Worm (Caenorhabditis elegans) whole organism, midembryonic: ENCODE data around the gene str-23.
"Not testable (repeated sequence)": the region's sequence is repeated elsewhere in the genome, so short reads cannot be mapped to it uniquely, and the experiment has no call there.

Source experiments
- T22C8.4 ChIP-seq: fragments of 200-800 bp; sonication (Bioruptor generic); IDR thresholded peaks from 2 replicates; pipeline ENCODE4 v1.3.6; 2022; ENCODE audit warnings: missing genetic modification characterization, missing compliant biosample characterization
- cog-1 ChIP-seq: sonication (generic microtip); optimal IDR thresholded peaks from 2 replicates; lab custom pipeline; 2016; ENCODE audit warnings: missing genetic modification characterization, missing compliant biosample characterization
- flt-1 ChIP-seq: fragments of 200-800 bp; sonication (Bioruptor generic); IDR thresholded peaks from 2 replicates; pipeline ENCODE4 v1.3.6; 2022; ENCODE audit warnings: missing genetic modification characterization, missing compliant biosample characterization
- klf-2 ChIP-seq: fragments of 200-800 bp; sonication (Bioruptor generic); conservative IDR thresholded peaks from 2 replicates; pipeline ENCODE4 v1.3.6; 2022; ENCODE audit warnings: missing genetic modification reagents, missing genetic modification characterization, missing compliant biosample characterization
- med-1 ChIP-seq: sonication (generic microtip); optimal IDR thresholded peaks from 2 replicates; lab custom pipeline; 2017; ENCODE audit warnings: missing genetic modification characterization, mild to moderate bottlenecking, missing compliant biosample characterization, antibody characterized with exemption, missing genetic modification reagents; ENCODE audit not compliant: insufficient read depth
- ref-1 ChIP-seq: fragments of 200-800 bp; sonication (Bioruptor generic); conservative IDR thresholded peaks from 2 replicates; pipeline ENCODE4 v1.3.6; 2022; ENCODE audit warnings: missing genetic modification reagents, missing genetic modification characterization, missing compliant biosample characterization
- tab-1 ChIP-seq: fragments of 200-800 bp; sonication (Bioruptor generic); IDR thresholded peaks from 2 replicates; pipeline ENCODE4 v1.3.6; 2022; ENCODE audit warnings: missing genetic modification characterization, missing compliant biosample characterization
- ztf-23 ChIP-seq: fragments of 200-800 bp; sonication (Bioruptor generic); IDR thresholded peaks from 2 replicates; pipeline ENCODE4 v1.3.6; 2022; ENCODE audit warnings: missing genetic modification reagents, missing genetic modification characterization, missing compliant biosample characterization
- ztf-29 ChIP-seq: fragments of 200-800 bp; sonication (Bioruptor generic); IDR thresholded peaks from 2 replicates; pipeline ENCODE4 v1.3.6; 2022; ENCODE audit warnings: missing genetic modification reagents, missing genetic modification characterization, missing compliant biosample characterization

str-23 gene

DNA sequence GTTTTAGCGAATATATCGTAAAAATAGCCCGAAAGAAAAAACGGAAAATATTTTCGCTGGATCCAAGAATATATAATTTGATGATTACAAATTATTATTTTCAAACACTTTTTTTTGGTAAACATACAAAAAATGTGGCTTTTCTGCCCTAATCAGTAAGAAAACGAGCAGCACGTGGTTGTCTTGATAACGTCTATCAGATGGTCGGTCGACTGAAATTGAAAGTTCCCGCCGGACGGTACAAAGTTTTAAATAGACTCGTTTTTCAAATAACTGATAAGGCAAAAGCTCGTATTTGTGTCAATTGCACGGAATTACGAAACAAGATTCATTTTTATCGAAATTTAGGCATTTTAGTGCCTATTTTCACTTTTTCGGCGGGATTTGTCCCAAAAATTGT is 22.0 kb downstream of the str-23 start:
- no peak for TF ChIP-seq ztf-23 (GFP tag; lab: Robert Waterston, UW)
- TF ChIP-seq T22C8.4 (GFP tag; lab: Robert Waterston, UW) = no peak
- TF ChIP-seq med-1 = no peak
- no peak for TF ChIP-seq ztf-29 (GFP tag; lab: Robert Waterston, UW)
- no peak for TF ChIP-seq klf-2
- no peak for TF ChIP-seq cog-1 (tag; lab: Kevin White, UChicago)
- no peak for TF ChIP-seq tab-1 (GFP tag; lab: Robert Waterston, UW)
- TF ChIP-seq ref-1 (GFP tag; lab: Robert Waterston, UW) = no peak

DNA sequence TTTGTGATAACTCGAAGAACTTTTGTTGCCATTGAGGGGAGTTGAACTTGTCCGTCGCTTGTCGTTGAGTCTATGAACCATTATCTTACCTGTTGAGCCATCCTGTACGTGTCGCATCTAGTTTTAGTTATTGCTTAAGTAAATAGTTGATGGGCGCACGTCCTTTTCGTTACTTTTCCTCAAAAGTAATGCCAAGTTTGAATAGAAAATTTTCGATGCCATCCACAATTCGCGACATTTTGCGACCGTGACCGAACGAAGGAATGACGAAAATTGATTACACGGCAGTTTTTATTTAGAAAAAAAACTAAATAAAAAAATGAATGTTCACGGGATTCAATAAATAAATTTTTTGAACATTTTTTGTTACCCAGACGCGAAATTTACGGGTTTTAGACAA is 23.5 kb downstream of the str-23 start, which contains the start of gene F53E4.1:
F53E4.1 (minus strand) TSS at position 101 of the 400 bp plus-strand sequence.
- TF ChIP-seq ztf-29 (GFP tag; lab: Robert Waterston, UW); med-1; ref-1 (GFP tag; lab: Robert Waterston, UW): not testable (repeated sequence)

ce11 chrV:15668870-15669269 is 24.2 kb downstream of the str-23 start, which contains the start of gene K06B4.4:
Gene K06B4.4, plus strand, starts transcription at chrV:15669170.
- no peak for TF ChIP-seq flt-1 (GFP tag; lab: Robert Waterston, UW)
- TF ChIP-seq ztf-29 (GFP tag; lab: Robert Waterston, UW) = no peak
- TF ChIP-seq T22C8.4 (GFP tag; lab: Robert Waterston, UW) = no peak
- TF ChIP-seq med-1 = no peak
- TF ChIP-seq cog-1 (tag; lab: Kevin White, UChicago) = no peak
- no peak for TF ChIP-seq ztf-23 (GFP tag; lab: Robert Waterston, UW)
- TF ChIP-seq ref-1 (GFP tag; lab: Robert Waterston, UW) = no peak
- no peak for TF ChIP-seq klf-2
- TF ChIP-seq tab-1 (GFP tag; lab: Robert Waterston, UW) = no peak

DNA sequence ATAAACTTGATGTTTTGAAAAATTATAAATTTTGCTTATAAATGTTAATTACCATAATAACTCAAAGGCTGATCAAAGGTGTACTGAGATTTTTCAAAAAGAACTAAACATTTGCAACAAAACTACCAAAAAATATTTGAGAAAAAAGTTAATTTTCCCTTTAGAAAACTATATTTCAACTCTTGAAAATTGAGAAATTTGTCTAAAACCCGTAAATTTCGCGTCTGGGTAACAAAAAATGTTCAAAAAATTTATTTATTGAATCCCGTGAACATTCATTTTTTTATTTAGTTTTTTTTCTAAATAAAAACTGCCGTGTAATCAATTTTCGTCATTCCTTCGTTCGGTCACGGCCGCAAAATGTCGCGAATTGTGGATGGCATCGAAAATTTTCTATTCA is 25.5 kb downstream of the str-23 start, which contains the start of gene K06B4.15:
K06B4.15 (plus strand) TSS at position 301 of the 400 bp plus-strand sequence.
- not testable (repeated sequence) for TF ChIP-seq T22C8.4, ztf-29, ref-1 (GFP tag; lab: Robert Waterston, UW)

ce11 chrV:15673707-15674106 is 29.0 kb downstream of the str-23 start, which contains the start of gene nhr-51:
Gene nhr-51, plus strand, starts transcription at chrV:15674007.
- TF ChIP-seq tab-1 (GFP tag; lab: Robert Waterston, UW) (no peak), flt-1 (GFP tag; lab: Robert Waterston, UW) (no peak), ztf-29 (GFP tag; lab: Robert Waterston, UW) (no peak), T22C8.4 (GFP tag; lab: Robert Waterston, UW) (no peak), klf-2 (no peak), cog-1 (tag; lab: Kevin White, UChicago) (no peak), med-1 (no peak), ref-1 (GFP tag; lab: Robert Waterston, UW) (no peak), ztf-23 (GFP tag; lab: Robert Waterston, UW) (no peak)

ce11 chrV:15674899-15675298 is 30.2 kb downstream of the str-23 start:
- TF ChIP-seq tab-1 (GFP tag; lab: Robert Waterston, UW) (0 out of 2 replicates have a peak, but pooled peaks have one; percentile 22), ztf-29 (GFP tag; lab: Robert Waterston, UW) (no peak)

- no peak for TF ChIP-seq tab-1 (GFP tag; lab: Robert Waterston, UW)
These were observed 32.5 kb downstream of the str-23 start, which contains the start of gene nhr-52 for ce11 chrV:15677222-15677621. Gene nhr-52, plus strand, starts transcription at chrV:15677522.

DNA sequence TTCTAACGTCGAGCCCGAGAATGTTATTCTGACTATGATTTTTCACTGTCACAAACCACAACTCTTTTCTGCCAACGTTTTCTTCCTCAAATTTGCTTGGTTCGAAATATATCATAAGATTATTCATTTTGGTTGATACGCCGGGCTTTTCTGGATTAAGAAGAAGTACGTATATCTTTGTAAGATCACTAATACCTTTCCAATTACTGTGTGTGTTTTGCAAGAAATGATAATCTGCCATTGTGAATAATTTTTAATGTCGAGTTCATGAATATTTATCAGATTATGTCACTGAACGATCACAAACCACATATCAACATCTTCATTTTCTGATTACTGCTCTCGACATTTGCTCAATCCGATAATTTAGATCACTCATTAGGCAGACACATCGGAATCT is 40.9 kb downstream of the str-23 start, which contains the start of gene nhr-196:
nhr-196 (plus strand) TSS at position 118 of the 400 bp plus-strand sequence.
- TF ChIP-seq klf-2 (no peak), ref-1 (GFP tag; lab: Robert Waterston, UW) (no peak), tab-1 (GFP tag; lab: Robert Waterston, UW) (no peak), ztf-23 (GFP tag; lab: Robert Waterston, UW) (no peak), flt-1 (GFP tag; lab: Robert Waterston, UW) (no peak), med-1 (no peak), T22C8.4 (GFP tag; lab: Robert Waterston, UW) (no peak), ztf-29 (GFP tag; lab: Robert Waterston, UW) (no peak), cog-1 (tag; lab: Kevin White, UChicago) (no peak)

DNA sequence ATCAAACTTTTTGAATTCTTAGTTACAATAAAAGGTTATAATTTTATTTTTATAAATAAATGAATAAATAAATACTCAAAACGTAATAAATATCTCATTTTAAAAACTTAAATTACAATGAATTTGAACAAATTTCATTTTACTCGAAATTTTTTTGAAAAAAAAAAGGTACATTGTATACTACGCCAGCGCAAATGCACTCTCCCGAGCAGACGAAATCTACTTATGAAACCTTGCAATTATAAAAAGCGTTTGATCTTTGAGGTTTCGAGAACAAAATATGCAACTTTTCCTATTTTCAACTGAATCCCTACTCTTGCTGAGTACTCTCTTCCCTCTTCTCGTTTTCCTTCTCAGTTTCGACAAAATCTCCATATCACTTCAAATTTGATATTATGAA is 43.0 kb downstream of the str-23 start, which contains the start of gene nhr-197:
nhr-197 (plus strand) TSS at position 301 of the 400 bp plus-strand sequence.
- TF ChIP-seq flt-1 (GFP tag; lab: Robert Waterston, UW) (no peak), ztf-23 (GFP tag; lab: Robert Waterston, UW) (no peak), T22C8.4 (GFP tag; lab: Robert Waterston, UW) (no peak), ref-1 (GFP tag; lab: Robert Waterston, UW) (no peak), tab-1 (GFP tag; lab: Robert Waterston, UW) (no peak), ztf-29 (GFP tag; lab: Robert Waterston, UW) (no peak), med-1 (no peak)

- no peak for TF ChIP-seq tab-1 (GFP tag; lab: Robert Waterston, UW)
- no peak for TF ChIP-seq med-1
- no peak for TF ChIP-seq ztf-23 (GFP tag; lab: Robert Waterston, UW)
- no peak for TF ChIP-seq klf-2
- TF ChIP-seq ztf-29 (GFP tag; lab: Robert Waterston, UW) = no peak
- TF ChIP-seq T22C8.4 (GFP tag; lab: Robert Waterston, UW) = no peak
- TF ChIP-seq flt-1 (GFP tag; lab: Robert Waterston, UW) = no peak
- no peak for TF ChIP-seq cog-1 (tag; lab: Kevin White, UChicago)
- no peak for TF ChIP-seq ref-1 (GFP tag; lab: Robert Waterston, UW)
These were observed 45.3 kb downstream of the str-23 start, which contains the start of gene nhr-268 for ce11 chrV:15689952-15690351. Gene nhr-268, plus strand, starts transcription at chrV:15690252.
